Fruit fly (Drosophila melanogaster): ENCODE results near the gene nAChRalpha4.

DNA sequence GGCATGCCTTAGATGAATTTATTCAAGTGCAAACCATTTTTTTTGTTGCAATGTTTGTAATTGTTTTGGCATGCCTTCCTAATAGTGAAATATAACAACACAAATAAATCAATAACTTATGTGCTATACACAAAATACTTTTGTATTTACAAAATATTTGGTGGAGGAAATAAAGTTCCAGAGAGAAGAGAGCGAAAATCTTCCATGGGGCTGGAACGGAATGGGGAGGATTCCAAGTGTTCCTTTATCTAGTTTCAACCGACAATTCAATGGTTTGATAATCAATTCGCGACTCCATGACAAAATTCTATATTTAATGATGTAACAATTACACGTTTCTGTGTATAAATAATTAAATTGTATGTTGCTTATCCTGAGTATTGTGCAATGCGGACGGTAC lies at the start of gene nAChRalpha4:
- no peak for TF ChIP-seq Asciz (GFP tag; optimal IDR thresholded peaks at IDR 0.05)
- TF ChIP-seq Sry-β (GFP tag; optimal IDR thresholded peaks at IDR 0.05), result no peak
